Fruit fly (Drosophila melanogaster): ENCODE results near the gene CG4953.

DNA sequence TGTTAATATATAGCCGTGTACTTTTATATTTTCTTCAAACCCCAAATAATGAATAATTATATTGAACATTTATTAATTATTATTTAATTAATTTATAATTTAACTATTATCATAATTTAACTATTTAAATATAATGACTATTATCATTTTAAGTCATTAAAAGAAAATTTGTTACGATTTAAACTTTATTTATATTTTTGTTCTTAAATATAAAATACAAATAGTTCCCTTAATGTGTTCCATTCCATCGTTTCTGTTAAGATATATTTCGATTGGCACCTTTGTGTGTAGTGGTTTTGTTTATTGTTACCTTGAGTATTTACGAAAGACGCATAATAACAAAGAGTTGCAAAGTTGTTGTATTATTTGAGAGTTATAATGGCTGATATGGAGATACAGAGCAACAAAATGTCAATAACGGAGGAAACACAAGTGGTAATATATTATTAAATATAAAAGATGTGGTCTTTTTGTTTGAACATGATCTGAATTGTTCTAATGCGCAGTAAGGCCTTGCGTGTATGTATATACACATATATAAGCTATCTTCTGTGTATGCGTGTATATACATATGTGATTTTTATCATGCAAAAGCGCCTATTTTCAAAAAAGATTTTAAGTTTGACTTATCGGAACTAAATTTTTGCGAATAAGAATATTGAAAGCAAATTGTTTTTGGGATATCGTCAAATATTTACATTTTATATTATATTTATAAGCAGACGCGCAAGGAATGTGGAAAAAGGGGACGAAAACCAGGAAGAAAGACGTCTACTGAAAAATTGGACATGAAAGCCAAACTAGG is 2.5 kb upstream of the CG4953 start, which contains the start of gene REPTOR-BP:
- TF ChIP-seq Dll (optimal IDR thresholded peaks at IDR 0.05) (no peak), psq (optimal IDR thresholded peaks at IDR 0.05) (no peak), EcR (GFP tag; optimal IDR thresholded peaks at IDR 0.05) (no peak), usp (GFP tag; optimal IDR thresholded peaks at IDR 0.05) (no peak), CG8478 (optimal IDR thresholded peaks at IDR 0.05) (no peak)

All from whole organism.